Fruit fly (Drosophila melanogaster): Measurements from ENCODE around the gene abd-A.

The abd-A gene

dm6 chr3R:16864983-16865382 is 35.1 kb upstream of the abd-A start (continued):
- no peak for TF ChIP-seq sna (GFP tag; IDR thresholded peaks at IDR 0.05; ENCODE audit: partially characterized antibody)
- TF ChIP-seq CG18764 (GFP tag; optimal IDR thresholded peaks at IDR 0.05): no peak
- TF ChIP-seq so (GFP tag; IDR thresholded peaks at IDR 0.05): no peak

- TF ChIP-seq yki (optimal IDR thresholded peaks at IDR 0.05) (no peak), eve (GFP tag; optimal IDR thresholded peaks at IDR 0.05) (no peak), CG7745 (tag; optimal IDR thresholded peaks at IDR 0.05) (no peak), hkb (optimal IDR thresholded peaks at IDR 0.05) (no peak), hkb (GFP tag; IDR thresholded peaks at IDR 0.05) (no peak), CG2129 (GFP tag; IDR thresholded peaks at IDR 0.05; ENCODE audit: partially characterized antibody) (no peak), CG15696 (tag; optimal IDR thresholded peaks at IDR 0.05) (peak; percentile 6), CG12104 (GFP tag; optimal IDR thresholded peaks at IDR 0.05) (no peak), CG3847 (GFP tag; IDR thresholded peaks at IDR 0.05) (no peak), zf30C (GFP tag; optimal IDR thresholded peaks at IDR 0.05) (peak; percentile 3), CG15601 (tag; optimal IDR thresholded peaks at IDR 0.05) (no peak), CG7987 (GFP tag; optimal IDR thresholded peaks at IDR 0.05) (no peak), gsb (GFP tag; IDR thresholded peaks at IDR 0.05) (no peak), CG4404 (GFP tag; IDR thresholded peaks at IDR 0.05) (no peak), dmrt11E (tag; optimal IDR thresholded peaks at IDR 0.05) (peak; percentile 63), Ets97D (GFP tag; optimal IDR thresholded peaks at IDR 0.05) (no peak), inv (GFP tag; IDR thresholded peaks at IDR 0.05; ENCODE audit: partially characterized antibody) (no peak), bcd (GFP tag; optimal IDR thresholded peaks at IDR 0.05) (no peak), CG2678 (tag; optimal IDR thresholded peaks at IDR 0.05) (peak; percentile 5), sqz (GFP tag; optimal IDR thresholded peaks at IDR 0.05) (no peak), otp (GFP tag; IDR thresholded peaks at IDR 0.05) (no peak), CG4328 (GFP tag; optimal IDR thresholded peaks at IDR 0.05) (no peak), fd96Cb (tag; optimal IDR thresholded peaks at IDR 0.05) (peak; percentile 7), CG17912 (GFP tag; optimal IDR thresholded peaks at IDR 0.05) (no peak), CG9817 (tag; optimal IDR thresholded peaks at IDR 0.05) (no peak), Lim3 (GFP tag; IDR thresholded peaks at IDR 0.05) (no peak), sisA (GFP tag; IDR thresholded peaks at IDR 0.05) (no peak), CG2120 (GFP tag; optimal IDR thresholded peaks at IDR 0.05) (no peak), CG2875 (GFP tag; optimal IDR thresholded peaks at IDR 0.05) (no peak), lola (GFP tag; optimal IDR thresholded peaks at IDR 0.05) (peak in 1 of 3 experiments; percentile 15), Bgb (GFP tag; IDR thresholded peaks at IDR 0.05; ENCODE audit: partially characterized antibody) (no peak), Max (GFP tag; optimal IDR thresholded peaks at IDR 0.05) (no peak), HLH3B (GFP tag; IDR thresholded peaks at IDR 0.05) (no peak), CG14710 (tag; optimal IDR thresholded peaks at IDR 0.05) (peak; percentile 15), CG10654 (GFP tag; optimal IDR thresholded peaks at IDR 0.05) (no peak), pan (optimal IDR thresholded peaks at IDR 0.05) (no peak), pan (GFP tag; optimal IDR thresholded peaks at IDR 0.05 in 1 of 2, IDR thresholded peaks at IDR 0.05 in 1 of 2) (no peak), Optix (GFP tag; IDR thresholded peaks at IDR 0.05) (no peak), CG11093 (GFP tag; IDR thresholded peaks at IDR 0.05) (no peak), C15 (GFP tag; IDR thresholded peaks at IDR 0.05) (no peak), CG8359 (GFP tag; optimal IDR thresholded peaks at IDR 0.05; ENCODE audit: borderline replicate concordance) (no peak), wdn (GFP tag; IDR thresholded peaks at IDR 0.05) (no peak), Oli (tag; optimal IDR thresholded peaks at IDR 0.05) (peak; percentile 8), hb (GFP tag; IDR thresholded peaks at IDR 0.05; ENCODE audit: partially characterized antibody) (no peak), Lhr (GFP tag; optimal IDR thresholded peaks at IDR 0.05) (no peak), gcm2 (GFP tag; optimal IDR thresholded peaks at IDR 0.05) (no peak), CG8089 (GFP tag; optimal IDR thresholded peaks at IDR 0.05) (no peak)
These were observed 31.4 kb upstream of the abd-A start for dm6 chr3R:16861217-16861616.
